Fruit fly (Drosophila melanogaster): Measurements from ENCODE around the gene CG45075.
A peak's percentile ranks its signal among the peaks of the same experiment; 100 is the strongest.

- peak; percentile 93 for TF ChIP-seq az2 (GFP tag; optimal IDR thresholded peaks at IDR 0.05)
- no peak for TF ChIP-seq D (optimal IDR thresholded peaks at IDR 0.05)
- peak; percentile 93 for TF ChIP-seq D (GFP tag; optimal IDR thresholded peaks at IDR 0.05)
- peak; percentile 95 for TF ChIP-seq Xbp1 (GFP tag; optimal IDR thresholded peaks at IDR 0.05)
These were observed 40.0 kb upstream of the CG45075 start for dm6 chr2L:6051212-6051621.

Measured in whole organism, embryonic.